Worm (Caenorhabditis elegans) whole organism, L4/young adult: Measurements from ENCODE around the gene Y38H6C.24.
"Not testable (repeated sequence)": the region's sequence is repeated elsewhere in the genome, so short reads cannot be mapped to it uniquely, and the experiment has no call there.

ENCODE experiments used
- W03F9.2 ChIP-seq: fragments of 150-350 bp; optimal IDR thresholded peaks from 2 replicates; lab custom pipeline; 2014; ENCODE audit warnings: missing biosample characterization, missing genetic modification characterization
- dao-5 ChIP-seq: sonication (generic microtip); optimal IDR thresholded peaks from 2 replicates; lab custom pipeline; 2016; ENCODE audit warnings: missing genotype, missing genetic modification characterization, moderate library complexity, missing compliant biosample characterization
- him-1 ChIP-seq: sonication (generic microtip); optimal IDR thresholded peaks from 2 replicates; lab custom pipeline; 2016; ENCODE audit warnings: missing genotype, missing genetic modification reagents, missing genetic modification characterization, missing compliant biosample characterization

The Y38H6C.24 gene

DNA sequence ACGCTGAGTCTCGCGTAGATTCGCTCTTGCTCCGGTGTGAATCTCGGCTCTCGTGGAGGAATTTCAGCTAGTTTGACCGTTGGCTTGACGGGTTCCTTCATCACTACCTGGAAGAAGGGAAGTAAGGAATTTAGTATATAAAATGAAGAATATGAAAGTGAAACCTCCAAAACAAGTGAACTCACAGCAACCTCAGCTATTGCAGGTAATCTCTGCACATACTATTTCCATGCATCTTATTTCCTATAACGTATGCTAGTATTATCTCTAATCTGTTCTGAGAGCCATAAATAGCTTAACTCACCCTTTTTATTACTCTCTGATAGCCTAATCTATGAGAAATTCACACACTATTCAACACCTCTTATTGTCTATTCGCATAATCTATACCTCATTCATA is 21.2 kb upstream of the Y38H6C.24 start, which contains the start of gene Y38H6C.4:
Gene Y38H6C.4 (minus strand): TSS at position 101 of the 400 bp plus-strand sequence.
- TF ChIP-seq him-1 (no peak), W03F9.2 (tag; lab: Kevin White, UChicago) (no peak)

DNA sequence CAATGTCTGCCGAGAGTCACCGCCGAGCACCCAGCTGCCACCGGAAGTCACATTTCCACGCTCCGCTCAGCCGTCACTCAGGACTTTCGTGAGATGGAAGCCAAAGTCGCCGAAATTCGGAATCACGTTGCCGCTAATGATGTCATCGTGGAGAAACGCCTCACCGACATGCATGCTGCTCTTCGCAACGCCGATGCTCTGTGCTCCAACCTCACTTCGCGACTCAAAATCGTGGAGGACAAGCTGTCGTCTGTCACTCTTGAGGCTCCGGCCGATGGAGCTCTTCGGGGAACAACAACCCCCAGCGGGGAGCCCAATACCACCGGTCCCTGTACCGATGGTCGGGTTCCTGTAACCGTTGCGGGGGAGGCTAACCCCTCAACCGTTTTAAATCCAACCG is 19.7 kb upstream of the Y38H6C.24 start:
- TF ChIP-seq W03F9.2 (tag; lab: Kevin White, UChicago) (no peak), dao-5 (no peak), him-1 (no peak)

DNA sequence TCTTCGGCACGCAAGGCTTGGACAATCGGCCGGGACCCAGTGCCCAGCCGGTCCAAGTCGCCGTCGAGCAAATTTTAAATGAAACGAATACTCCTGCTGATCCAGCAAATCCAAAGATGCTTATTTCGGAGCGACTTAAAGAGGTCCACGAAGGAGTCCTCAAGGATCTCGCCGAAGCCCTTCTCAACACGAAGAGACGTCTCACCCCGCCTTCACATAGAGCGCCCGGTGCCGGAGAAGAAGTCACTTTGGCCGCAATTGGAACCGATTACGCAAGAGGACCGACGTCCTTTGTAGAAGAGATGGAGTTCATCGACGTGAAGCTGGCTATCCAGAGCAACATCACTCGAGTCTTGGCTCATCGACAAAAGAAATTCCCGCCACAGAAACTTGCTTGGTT is 16.8 kb upstream of the Y38H6C.24 start:
- no peak for TF ChIP-seq dao-5
- TF ChIP-seq W03F9.2 (tag; lab: Kevin White, UChicago), result no peak
- no peak for TF ChIP-seq him-1

DNA sequence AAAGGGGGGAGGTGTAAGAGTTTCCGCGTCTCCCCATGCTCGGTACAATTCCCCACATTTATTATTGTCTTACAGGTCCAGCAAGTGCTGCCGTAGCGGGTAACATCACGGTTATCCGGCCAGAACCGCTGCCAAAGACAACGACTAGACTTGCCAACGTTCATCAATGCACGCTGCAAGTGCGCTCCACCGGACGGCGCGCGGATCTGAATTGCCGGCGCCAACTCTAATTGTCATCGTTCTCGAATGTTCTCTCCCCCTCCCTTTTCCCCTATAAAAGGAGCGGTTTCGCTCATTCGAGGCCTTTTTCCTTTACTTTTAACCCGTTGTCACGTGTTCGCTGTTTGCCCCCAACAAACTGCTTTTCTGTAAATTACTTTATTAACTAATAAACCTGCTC is 12.6 kb upstream of the Y38H6C.24 start, which contains the start of gene Y38H6C.8:
Gene Y38H6C.8 (plus strand): TSS at position 301 of the 400 bp plus-strand sequence.
- not testable (repeated sequence) for TF ChIP-seq dao-5; W03F9.2 (tag; lab: Kevin White, UChicago); him-1

DNA sequence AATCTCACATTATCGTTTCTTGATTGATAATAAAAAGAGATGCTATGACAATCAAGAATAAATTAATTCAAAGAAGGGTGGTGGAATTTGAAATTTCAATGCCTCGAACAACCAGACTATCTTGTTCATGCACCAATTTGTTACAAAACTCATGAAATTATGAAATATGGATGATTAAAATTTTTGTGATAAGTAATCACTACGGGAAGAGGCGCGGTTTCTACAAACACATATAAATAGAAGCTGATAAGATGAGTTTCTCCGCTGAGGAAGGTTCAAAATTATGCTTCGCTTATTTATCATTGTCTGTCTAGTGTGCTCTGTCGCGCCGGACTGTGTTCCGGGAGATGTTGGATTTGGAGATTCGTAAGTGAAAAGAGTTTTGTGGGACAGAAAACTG is 11.8 kb upstream of the Y38H6C.24 start:
- TF ChIP-seq W03F9.2 (tag; lab: Kevin White, UChicago), result no peak
- no peak for TF ChIP-seq him-1
- TF ChIP-seq dao-5, result no peak

DNA sequence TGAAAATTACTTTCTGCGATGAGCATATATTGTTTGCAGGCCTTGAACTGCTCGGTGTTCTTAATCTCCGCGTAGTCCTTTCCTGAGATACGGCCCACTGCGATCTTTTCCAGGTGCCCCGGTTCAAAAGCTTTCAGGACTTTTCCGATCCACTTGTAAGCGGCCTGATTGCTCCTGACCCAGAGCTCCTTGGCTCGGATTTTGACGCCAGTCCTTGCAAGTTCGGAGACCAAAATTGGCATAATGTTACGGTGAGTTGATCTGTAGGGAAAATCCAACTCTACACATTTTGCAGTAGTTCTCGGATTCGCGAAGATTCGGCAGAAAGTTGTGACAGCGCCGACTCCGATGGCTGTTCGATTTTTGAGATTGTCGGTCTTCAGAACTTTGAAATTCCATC is 9.2 kb upstream of the Y38H6C.24 start:
- no peak for TF ChIP-seq W03F9.2 (tag; lab: Kevin White, UChicago)
- TF ChIP-seq him-1, result no peak
- TF ChIP-seq dao-5, result no peak

DNA sequence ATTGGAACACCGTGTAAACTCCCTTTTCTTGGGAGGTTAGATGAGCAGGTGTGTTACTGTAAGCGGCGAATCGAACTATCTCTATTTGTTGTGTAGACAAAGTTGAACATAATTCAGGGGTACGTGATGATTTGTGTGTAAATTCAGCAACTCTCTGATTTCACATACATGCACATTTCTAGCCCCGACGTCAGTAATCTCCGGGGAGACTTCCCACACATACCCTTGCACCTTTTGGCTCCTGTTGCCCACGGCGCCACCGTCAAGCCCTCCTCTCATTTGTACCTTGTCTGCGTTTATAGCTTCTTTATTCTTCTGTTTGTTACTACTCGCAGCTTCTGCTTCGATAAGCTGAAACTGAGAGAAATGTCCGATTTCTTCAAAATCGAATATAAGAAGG is 7.3 kb upstream of the Y38H6C.24 start, which contains the start of gene Y38H6C.25:
Gene Y38H6C.25 (plus strand): TSS at position 301 of the 400 bp plus-strand sequence.
- TF ChIP-seq him-1 (no peak), W03F9.2 (tag; lab: Kevin White, UChicago) (no peak)

DNA sequence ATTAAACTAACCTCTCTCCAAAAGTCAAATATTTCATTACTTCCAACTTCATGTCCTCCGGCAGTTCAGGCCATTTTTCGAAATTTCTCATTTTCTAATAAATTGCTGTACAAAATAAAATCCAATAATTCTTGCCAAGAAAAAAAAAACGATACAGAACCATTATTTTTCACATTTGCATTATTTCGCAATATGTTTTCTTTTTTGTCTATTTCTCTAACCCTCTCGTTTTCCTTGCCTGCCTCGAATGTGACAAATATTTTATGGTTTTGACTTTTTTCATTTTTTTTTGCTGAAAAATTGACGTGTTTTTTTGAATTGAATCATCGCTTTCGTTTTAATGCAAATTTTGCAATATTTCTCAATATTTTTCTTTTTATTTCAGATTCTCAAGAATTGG is 4.0 kb upstream of the Y38H6C.24 start, which contains the start of the genes Y38H6C.9 and fbxa-150:
Gene Y38H6C.9 (minus strand): TSS at position 52 of the 400 bp plus-strand sequence.
Gene fbxa-150 (plus strand): TSS at position 380 of the 400 bp plus-strand sequence.
- TF ChIP-seq W03F9.2 (tag; lab: Kevin White, UChicago), result no peak
- TF ChIP-seq him-1, result no peak
- no peak for TF ChIP-seq dao-5

DNA sequence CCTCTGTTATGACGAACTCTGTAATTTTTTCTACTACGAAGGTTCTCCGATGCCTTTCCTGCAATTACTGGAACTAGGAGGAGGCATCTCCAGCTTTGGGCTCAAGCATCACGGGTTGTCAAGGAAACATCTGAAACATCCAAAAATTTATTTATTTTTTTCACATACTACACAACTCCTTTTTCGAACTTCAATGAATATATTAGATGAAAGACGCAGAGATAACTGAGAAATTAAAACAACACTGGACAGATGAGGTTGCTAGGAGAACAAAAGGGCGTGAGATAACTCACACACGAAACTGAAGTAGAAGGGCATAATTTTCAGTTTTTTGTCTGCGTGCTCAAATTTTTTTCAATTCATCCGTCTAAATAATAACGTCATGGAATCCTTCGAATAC is 1.3 kb downstream of the Y38H6C.24 start, which contains the start of gene Y38H6C.13:
Gene Y38H6C.13 (plus strand): TSS at position 301 of the 400 bp plus-strand sequence.
- TF ChIP-seq him-1 (no peak), W03F9.2 (tag; lab: Kevin White, UChicago) (no peak), dao-5 (no peak)

DNA sequence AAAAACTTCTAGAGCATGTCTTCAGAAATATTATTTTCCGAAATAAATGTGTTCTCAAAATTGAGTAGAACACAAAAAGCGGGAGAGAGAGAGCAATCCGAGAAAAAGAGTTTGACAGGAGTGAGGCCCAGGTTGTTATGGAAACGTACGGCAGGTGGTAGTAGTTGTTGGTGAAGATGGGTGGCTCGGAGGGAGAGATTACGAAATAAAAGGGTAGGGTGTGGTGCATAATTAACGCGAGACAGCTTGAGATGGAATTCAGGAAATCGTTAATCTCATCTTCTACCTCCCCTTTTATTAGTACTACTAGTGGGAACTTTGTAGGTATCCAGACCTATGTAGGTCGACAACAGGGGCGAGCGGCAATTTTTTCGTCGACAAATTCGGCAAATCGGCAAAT is 7.8 kb downstream of the Y38H6C.24 start, which contains the start of gene famh-161:
Gene famh-161 (minus strand): TSS at position 101 of the 400 bp plus-strand sequence.
- TF ChIP-seq W03F9.2 (tag; lab: Kevin White, UChicago), result no peak

DNA sequence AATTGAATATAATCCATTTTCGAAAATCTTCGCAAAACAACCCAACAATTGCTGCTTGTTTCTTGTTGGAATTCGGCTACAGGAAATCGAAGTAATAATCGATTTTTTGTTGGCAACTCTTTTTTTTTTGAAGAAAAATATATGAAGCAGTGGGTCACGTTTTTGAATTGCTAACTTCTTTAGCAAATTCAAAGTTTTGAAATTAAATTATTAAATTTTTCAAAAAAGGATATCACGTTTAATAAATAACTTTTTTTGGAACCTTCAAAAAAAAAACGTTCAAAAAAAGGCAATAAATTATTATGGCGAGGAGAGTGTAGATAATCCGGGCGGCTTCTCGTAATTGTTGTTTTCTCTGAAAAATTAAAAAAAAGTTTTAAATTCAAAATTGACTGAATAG is 10.0 kb downstream of the Y38H6C.24 start, which contains the start of gene Y38H6C.15:
Gene Y38H6C.15 (minus strand): TSS at position 101 of the 400 bp plus-strand sequence.
- TF ChIP-seq dao-5, result no peak
- TF ChIP-seq W03F9.2 (tag; lab: Kevin White, UChicago), result no peak
- TF ChIP-seq him-1, result no peak

DNA sequence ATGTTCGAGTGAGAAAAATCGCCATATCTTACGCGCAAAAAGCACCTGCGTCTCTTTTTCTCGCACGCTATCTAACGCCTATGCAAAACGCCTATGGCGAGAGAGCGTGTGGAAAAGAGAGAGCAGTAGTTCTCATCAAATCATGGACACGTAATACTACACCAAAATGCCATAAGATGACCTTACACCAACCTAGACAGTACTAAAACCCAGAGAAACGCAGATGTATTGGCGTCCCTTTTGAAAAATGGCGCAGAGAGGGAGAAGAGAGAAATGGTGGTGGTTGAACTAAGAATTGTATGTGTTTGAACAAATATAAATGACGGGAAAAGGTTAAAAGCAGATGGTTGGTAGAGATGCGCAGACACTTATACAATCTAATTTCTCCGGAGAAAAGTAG is 12.8 kb downstream of the Y38H6C.24 start, which contains the start of gene Y38H6C.16:
Gene Y38H6C.16 (minus strand): TSS at position 293 of the 400 bp plus-strand sequence.
- TF ChIP-seq W03F9.2 (tag; lab: Kevin White, UChicago), result no peak
- TF ChIP-seq dao-5, result no peak
- no peak for TF ChIP-seq him-1

DNA sequence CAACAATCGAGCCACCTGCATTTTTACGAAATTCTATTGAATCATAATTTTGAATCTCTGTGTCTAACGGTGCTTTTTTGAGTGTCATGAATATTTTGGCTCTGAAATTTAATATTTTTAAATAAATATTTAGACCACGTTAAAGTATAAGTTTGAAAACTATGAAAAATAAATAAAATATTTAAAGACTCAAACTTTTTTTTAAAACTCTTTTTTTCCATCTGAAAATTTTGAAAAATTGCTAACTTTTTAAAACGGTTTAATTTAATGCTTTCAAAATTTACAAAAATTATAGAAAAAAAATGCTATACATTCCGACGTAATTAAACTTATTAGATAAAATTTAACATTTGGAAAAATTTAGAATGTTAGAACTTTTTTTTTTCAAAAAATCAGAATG is 17.9 kb downstream of the Y38H6C.24 start, which contains the start of gene slc-36.3:
Gene slc-36.3 (minus strand): TSS at position 101 of the 400 bp plus-strand sequence.
- TF ChIP-seq W03F9.2 (tag; lab: Kevin White, UChicago), result no peak

DNA sequence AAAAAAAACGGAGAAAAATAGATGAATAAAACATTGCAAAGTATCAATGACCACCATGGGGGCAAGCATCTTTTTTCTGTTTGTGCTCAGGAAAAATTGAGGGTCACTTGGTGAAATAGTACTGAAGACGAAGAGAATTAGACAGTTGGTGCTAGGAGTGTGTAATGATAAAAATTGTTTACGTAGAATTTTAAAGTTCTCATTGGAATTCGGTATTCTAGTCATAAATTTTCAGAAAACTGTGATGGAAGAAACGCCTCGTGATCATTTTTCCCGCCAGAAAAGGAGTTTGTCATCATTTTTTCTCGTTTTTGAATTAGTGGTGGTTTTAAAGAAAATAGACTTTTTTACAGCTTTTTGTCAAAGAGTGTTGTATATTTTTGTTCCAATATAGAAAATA is 18.4 kb downstream of the Y38H6C.24 start:
- no peak for TF ChIP-seq W03F9.2 (tag; lab: Kevin White, UChicago)
- TF ChIP-seq dao-5, result no peak
- TF ChIP-seq him-1, result no peak

DNA sequence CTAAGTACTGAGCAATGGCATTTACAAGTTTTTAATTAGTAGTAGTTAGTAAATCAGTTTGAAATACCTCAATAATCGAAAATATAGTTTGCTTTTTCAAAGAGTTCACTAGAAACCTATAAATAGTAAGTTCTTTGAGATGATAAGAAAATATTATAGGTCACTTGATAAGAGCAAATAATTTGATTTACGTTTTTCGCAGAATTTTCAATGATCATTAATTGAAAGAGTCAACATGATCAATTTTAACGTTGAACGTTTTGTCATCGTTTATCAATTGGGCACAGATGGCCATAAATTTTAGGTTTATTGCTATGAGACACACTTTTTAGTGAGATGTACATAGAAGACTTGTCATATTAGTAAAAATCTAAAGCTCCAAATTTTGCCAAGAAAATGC is 19.5 kb downstream of the Y38H6C.24 start:
- TF ChIP-seq dao-5 (no peak), him-1 (no peak), W03F9.2 (tag; lab: Kevin White, UChicago) (no peak)

DNA sequence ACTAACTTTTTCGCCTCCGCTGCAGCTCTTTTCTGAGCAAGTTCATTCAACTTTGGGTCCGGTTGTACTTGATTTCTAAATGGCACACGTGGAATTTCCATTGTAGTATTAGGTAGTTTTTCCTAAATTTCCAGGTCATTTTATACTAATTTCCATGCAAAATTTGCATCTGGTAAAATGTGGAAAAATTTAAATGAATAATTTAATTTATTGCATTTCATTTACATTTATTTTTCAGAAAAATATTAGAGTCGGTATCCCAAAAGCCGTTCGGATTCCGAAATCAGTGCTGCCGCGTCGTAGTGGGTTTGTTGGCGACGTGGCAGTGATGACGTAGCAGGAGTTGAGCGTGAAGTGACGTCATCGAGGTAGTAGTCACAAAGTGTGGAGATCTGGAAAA is 20.8 kb downstream of the Y38H6C.24 start, which contains the start of gene Y38H6C.18:
Gene Y38H6C.18 (minus strand): TSS at position 101 of the 400 bp plus-strand sequence.
- TF ChIP-seq him-1 (no peak), W03F9.2 (tag; lab: Kevin White, UChicago) (no peak), dao-5 (no peak)
